Worm (Caenorhabditis elegans) whole organism, midembryonic: ENCODE results near the gene haf-3.

Source experiments
- T22C8.4 ChIP-seq: fragments of 200-800 bp; sonication (Bioruptor generic); IDR thresholded peaks from 2 replicates; pipeline ENCODE4 v1.3.6; 2022; ENCODE audit warnings: missing genetic modification characterization, missing compliant biosample characterization
- cog-1 ChIP-seq: sonication (generic microtip); optimal IDR thresholded peaks from 2 replicates; lab custom pipeline; 2016; ENCODE audit warnings: missing genetic modification characterization, missing compliant biosample characterization
- flt-1 ChIP-seq: fragments of 200-800 bp; sonication (Bioruptor generic); IDR thresholded peaks from 2 replicates; pipeline ENCODE4 v1.3.6; 2022; ENCODE audit warnings: missing genetic modification characterization, missing compliant biosample characterization
- klf-2 ChIP-seq: fragments of 200-800 bp; sonication (Bioruptor generic); conservative IDR thresholded peaks from 2 replicates; pipeline ENCODE4 v1.3.6; 2022; ENCODE audit warnings: missing genetic modification reagents, missing genetic modification characterization, missing compliant biosample characterization
- med-1 ChIP-seq: sonication (generic microtip); optimal IDR thresholded peaks from 2 replicates; lab custom pipeline; 2017; ENCODE audit warnings: missing genetic modification characterization, mild to moderate bottlenecking, missing compliant biosample characterization, antibody characterized with exemption, missing genetic modification reagents; ENCODE audit not compliant: insufficient read depth
- ref-1 ChIP-seq: fragments of 200-800 bp; sonication (Bioruptor generic); conservative IDR thresholded peaks from 2 replicates; pipeline ENCODE4 v1.3.6; 2022; ENCODE audit warnings: missing genetic modification reagents, missing genetic modification characterization, missing compliant biosample characterization
- tab-1 ChIP-seq: fragments of 200-800 bp; sonication (Bioruptor generic); IDR thresholded peaks from 2 replicates; pipeline ENCODE4 v1.3.6; 2022; ENCODE audit warnings: missing genetic modification characterization, missing compliant biosample characterization
- ztf-23 ChIP-seq: fragments of 200-800 bp; sonication (Bioruptor generic); IDR thresholded peaks from 2 replicates; pipeline ENCODE4 v1.3.6; 2022; ENCODE audit warnings: missing genetic modification reagents, missing genetic modification characterization, missing compliant biosample characterization
- ztf-29 ChIP-seq: fragments of 200-800 bp; sonication (Bioruptor generic); IDR thresholded peaks from 2 replicates; pipeline ENCODE4 v1.3.6; 2022; ENCODE audit warnings: missing genetic modification reagents, missing genetic modification characterization, missing compliant biosample characterization

Gene haf-3

DNA sequence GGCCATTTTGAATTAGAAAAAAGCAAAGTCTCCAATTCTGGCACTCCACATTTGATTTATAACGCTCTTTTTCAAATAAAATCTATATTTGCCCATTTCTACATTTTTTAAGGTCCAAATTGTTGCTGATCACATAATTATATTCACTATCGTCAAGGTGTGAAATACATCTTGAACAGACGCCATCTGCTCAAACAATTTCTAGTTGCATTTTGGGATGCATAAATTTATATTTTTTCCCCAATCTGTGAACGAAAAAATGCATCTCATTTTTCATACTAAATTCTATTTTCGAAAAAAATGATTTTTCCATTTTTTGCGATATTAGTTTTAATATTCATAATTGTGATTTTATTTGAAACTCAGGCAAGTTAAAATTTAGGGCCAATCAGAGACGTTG lies 27.3 kb upstream of the haf-3 start, which contains the start of gene T26E4.7:
TSS of gene T26E4.7 (plus strand) at position 301 of the 400 bp plus-strand sequence.
- no peak for TF ChIP-seq flt-1 (GFP tag; lab: Robert Waterston, UW)
- TF ChIP-seq ztf-29 (GFP tag; lab: Robert Waterston, UW), result no peak
- no peak for TF ChIP-seq cog-1
- TF ChIP-seq klf-2 (GFP tag; lab: Robert Waterston, UW), result no peak
- no peak for TF ChIP-seq ref-1 (GFP tag; lab: Robert Waterston, UW)
- TF ChIP-seq tab-1 (GFP tag; lab: Robert Waterston, UW), result no peak
- TF ChIP-seq T22C8.4 (GFP tag; lab: Robert Waterston, UW), result no peak
- TF ChIP-seq med-1, result no peak
- no peak for TF ChIP-seq ztf-23

DNA sequence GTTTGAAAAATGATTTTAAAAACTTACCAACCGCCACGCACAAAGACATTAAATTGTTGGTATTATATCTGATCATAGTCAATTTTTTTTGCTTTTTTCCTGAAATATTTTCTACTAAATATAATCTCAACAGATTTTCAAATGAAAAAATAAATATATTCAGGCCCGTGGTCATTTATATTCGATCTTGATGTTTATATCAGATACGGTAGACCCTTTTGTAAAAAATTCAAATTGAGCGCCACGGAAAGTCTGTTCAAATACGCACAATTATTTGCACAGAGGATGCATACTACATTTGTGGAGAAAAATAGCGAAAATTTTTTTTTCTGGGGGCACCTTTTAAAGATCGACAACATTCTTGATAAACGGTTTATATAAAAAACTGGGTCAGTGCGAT lies 26.4 kb upstream of the haf-3 start, which contains the start of gene T26E4.4:
TSS of gene T26E4.4 (minus strand) at position 101 of the 400 bp plus-strand sequence.
- TF ChIP-seq flt-1 (GFP tag; lab: Robert Waterston, UW), result no peak
- TF ChIP-seq ref-1 (GFP tag; lab: Robert Waterston, UW), result no peak
- TF ChIP-seq T22C8.4 (GFP tag; lab: Robert Waterston, UW), result no peak
- no peak for TF ChIP-seq klf-2 (GFP tag; lab: Robert Waterston, UW)
- no peak for TF ChIP-seq tab-1 (GFP tag; lab: Robert Waterston, UW)
- no peak for TF ChIP-seq med-1
- no peak for TF ChIP-seq cog-1
- TF ChIP-seq ztf-23, result no peak
- TF ChIP-seq ztf-29 (GFP tag; lab: Robert Waterston, UW), result no peak

DNA sequence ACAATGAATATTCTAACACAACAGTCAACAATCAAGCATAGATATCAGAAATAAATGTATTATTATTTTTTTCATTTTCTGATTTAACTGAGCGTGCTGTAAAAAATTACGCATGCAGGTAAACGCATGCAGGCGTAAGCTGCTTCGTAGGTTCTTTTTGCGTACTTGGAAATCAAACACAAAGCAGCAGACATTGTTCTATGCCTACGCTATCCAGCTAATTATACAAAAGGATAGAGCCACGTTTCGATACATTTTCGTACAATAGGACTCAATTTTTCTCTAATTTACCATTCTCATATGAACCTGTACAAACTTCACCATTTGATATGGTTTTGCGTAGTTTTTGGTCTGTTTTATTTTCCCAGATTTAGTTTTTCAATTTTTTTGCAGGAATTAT lies 16.5 kb upstream of the haf-3 start, which contains the start of gene T26E4.3:
TSS of gene T26E4.3 (plus strand) at position 301 of the 400 bp plus-strand sequence.
- no peak for TF ChIP-seq cog-1
- TF ChIP-seq flt-1 (GFP tag; lab: Robert Waterston, UW), result no peak
- TF ChIP-seq ztf-23, result no peak
- TF ChIP-seq klf-2 (GFP tag; lab: Robert Waterston, UW), result no peak
- no peak for TF ChIP-seq ref-1 (GFP tag; lab: Robert Waterston, UW)
- no peak for TF ChIP-seq T22C8.4 (GFP tag; lab: Robert Waterston, UW)
- TF ChIP-seq ztf-29 (GFP tag; lab: Robert Waterston, UW), result no peak
- no peak for TF ChIP-seq med-1
- no peak for TF ChIP-seq tab-1 (GFP tag; lab: Robert Waterston, UW)

DNA sequence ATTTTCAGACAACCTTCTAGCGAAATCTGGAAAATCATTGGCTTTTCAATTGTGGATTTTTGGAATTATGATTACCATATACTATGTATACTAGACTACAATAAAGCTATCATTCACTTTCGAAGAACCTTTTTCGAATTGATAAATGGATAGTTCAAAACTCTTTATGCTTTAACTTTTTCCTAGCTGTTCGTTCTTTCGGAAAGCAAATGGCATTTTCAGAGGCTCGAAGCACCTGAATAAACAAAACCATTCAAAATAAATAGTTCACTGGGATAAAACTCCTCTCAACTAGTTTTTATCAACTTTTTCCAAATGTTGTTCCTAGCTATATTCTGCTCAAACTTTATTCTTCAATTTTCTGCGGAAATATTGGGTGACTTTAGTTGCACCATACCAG lies 15.1 kb upstream of the haf-3 start, which contains the start of gene T26E4.2:
TSS of gene T26E4.2 (plus strand) at position 301 of the 400 bp plus-strand sequence.
- TF ChIP-seq ztf-29 (GFP tag; lab: Robert Waterston, UW), result no peak
- no peak for TF ChIP-seq cog-1
- TF ChIP-seq tab-1 (GFP tag; lab: Robert Waterston, UW), result no peak
- no peak for TF ChIP-seq ref-1 (GFP tag; lab: Robert Waterston, UW)
- no peak for TF ChIP-seq T22C8.4 (GFP tag; lab: Robert Waterston, UW)
- TF ChIP-seq klf-2 (GFP tag; lab: Robert Waterston, UW), result no peak
- no peak for TF ChIP-seq ztf-23
- TF ChIP-seq med-1, result no peak

DNA sequence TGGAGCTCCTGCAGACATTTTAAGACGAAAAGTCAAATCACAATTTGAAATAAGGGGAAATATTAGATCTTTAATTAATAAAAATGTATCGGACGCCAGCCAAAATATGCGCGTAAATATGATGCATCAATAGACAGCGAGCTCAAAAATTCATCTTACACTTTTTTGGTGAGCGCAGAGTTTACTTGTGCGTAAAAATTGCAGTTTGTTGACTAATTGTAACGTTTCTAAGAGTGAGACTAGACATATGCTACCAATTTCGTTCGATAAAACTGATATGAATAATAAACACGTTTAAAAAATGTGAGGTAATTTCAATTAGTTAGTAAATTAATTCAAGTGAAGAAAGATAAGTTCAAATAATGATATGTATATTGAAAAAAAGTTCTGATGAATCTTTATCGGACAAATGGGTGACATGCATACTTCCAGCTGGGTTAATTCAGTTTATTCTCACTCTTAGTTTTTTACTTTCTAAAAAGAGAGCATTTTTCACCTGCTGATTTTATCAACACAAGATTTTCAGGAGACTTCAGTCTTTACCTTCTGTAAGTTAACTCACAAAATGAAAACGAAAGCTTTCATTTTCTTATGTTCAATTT lies 13.3 kb upstream of the haf-3 start, which contains the start of the genes nhr-285 and irld-52:
TSS of gene nhr-285 (minus strand) at position 101 of the 602 bp plus-strand sequence.
TSS of gene irld-52 (plus strand) at position 552 of the 602 bp plus-strand sequence.
- TF ChIP-seq T22C8.4 (GFP tag; lab: Robert Waterston, UW) (no peak), klf-2 (GFP tag; lab: Robert Waterston, UW) (no peak), ref-1 (GFP tag; lab: Robert Waterston, UW) (no peak), flt-1 (GFP tag; lab: Robert Waterston, UW) (no peak), ztf-29 (GFP tag; lab: Robert Waterston, UW) (no peak)

DNA sequence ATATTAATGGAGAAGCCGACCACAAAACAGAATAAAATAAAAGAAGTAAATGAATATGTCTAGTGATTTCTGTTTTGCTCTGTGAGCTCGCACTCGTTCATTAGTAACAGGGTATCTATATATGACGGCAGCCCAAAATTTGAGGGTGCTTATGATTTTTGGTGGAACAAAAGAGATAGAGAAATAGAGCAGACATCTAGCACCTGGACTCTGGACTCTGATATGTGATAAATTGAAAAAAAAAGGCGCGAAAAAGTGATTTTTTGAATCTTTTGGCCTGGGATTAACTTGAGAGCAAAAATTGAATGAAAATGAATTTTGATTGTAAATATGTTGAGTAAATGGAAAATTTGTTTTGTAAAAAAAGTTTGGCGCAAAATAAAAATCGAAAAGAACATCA lies 10.7 kb upstream of the haf-3 start, which contains the start of gene nhr-283:
TSS of gene nhr-283 (minus strand) at position 101 of the 400 bp plus-strand sequence.
- TF ChIP-seq klf-2 (GFP tag; lab: Robert Waterston, UW) (no peak), ztf-23 (no peak), med-1 (no peak), flt-1 (GFP tag; lab: Robert Waterston, UW) (no peak), ztf-29 (GFP tag; lab: Robert Waterston, UW) (no peak), cog-1 (no peak), ref-1 (GFP tag; lab: Robert Waterston, UW) (no peak), T22C8.4 (GFP tag; lab: Robert Waterston, UW) (no peak), tab-1 (GFP tag; lab: Robert Waterston, UW) (no peak)

DNA sequence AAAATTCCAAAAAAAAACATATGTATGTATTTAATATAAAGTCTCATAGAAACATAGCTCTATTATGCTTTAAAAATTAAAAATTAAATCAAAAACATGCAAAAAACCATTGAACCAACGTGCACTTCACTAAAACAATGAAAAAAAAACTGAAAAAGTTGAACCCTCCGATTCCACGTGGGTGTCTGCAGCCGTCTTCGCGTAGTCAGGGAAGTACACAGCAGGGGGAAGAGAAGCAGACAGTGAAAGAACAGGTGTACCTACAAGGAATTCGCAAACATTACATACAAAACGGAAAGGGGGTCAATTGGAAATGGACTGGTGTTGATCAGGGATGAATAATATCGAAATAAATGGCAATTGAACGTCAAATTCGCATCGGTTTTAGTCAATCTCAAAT lies 8.0 kb upstream of the haf-3 start:
- TF ChIP-seq med-1 (no peak), tab-1 (GFP tag; lab: Robert Waterston, UW) (no peak), ztf-29 (GFP tag; lab: Robert Waterston, UW) (no peak), ztf-23 (no peak), cog-1 (no peak)

DNA sequence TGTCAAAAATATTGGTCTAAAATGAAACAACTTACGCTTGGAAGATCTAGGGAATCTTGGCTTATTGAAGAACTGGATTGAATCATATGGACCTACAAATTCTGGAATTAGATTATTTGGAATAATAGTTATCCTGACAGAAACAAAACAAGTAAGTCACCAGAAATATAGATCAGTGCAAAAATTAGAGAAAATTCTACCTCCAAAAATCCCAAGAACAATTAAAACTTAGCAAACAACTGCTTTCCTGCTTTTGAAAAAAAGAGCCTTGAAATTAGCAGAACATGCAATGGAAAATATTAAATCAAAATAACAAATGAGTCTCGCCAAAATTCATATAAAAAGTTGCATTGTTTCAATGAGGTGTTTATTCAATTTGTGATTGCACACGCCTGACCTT lies 7.2 kb upstream of the haf-3 start, which contains the start of gene nhr-60:
TSS of gene nhr-60 (minus strand) at position 101 of the 400 bp plus-strand sequence.
- TF ChIP-seq cog-1 (no peak), klf-2 (GFP tag; lab: Robert Waterston, UW) (no peak), ztf-29 (GFP tag; lab: Robert Waterston, UW) (no peak), T22C8.4 (GFP tag; lab: Robert Waterston, UW) (no peak), flt-1 (GFP tag; lab: Robert Waterston, UW) (no peak), ref-1 (GFP tag; lab: Robert Waterston, UW) (no peak), med-1 (no peak), ztf-23 (no peak), tab-1 (GFP tag; lab: Robert Waterston, UW) (no peak)

DNA sequence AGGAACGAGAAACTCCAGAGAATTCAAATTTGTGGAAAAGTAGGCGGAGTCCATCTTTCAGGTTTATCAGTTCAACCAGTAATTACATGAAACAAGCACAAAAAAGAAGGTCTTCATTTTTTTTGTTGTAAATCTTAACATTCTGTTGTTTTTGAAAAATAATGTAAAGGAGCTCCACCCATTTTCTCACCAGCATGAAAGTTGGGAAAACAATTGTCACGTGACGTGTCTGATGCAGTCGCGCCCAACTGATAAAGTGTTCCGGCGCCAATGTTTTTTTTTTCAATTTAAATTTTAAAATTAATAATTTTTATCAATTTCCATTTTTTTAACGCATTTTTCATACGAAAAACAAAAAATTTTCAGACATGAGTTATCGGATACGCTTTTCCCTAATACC lies 3.1 kb upstream of the haf-3 start, which contains the start of gene F57A10.4:
TSS of gene F57A10.4 (plus strand) at position 367 of the 400 bp plus-strand sequence.
- TF ChIP-seq ztf-29 (GFP tag; lab: Robert Waterston, UW) (no peak), klf-2 (GFP tag; lab: Robert Waterston, UW) (no peak), ref-1 (GFP tag; lab: Robert Waterston, UW) (no peak), flt-1 (GFP tag; lab: Robert Waterston, UW) (no peak), med-1 (no peak), cog-1 (no peak), ztf-23 (no peak), T22C8.4 (GFP tag; lab: Robert Waterston, UW) (no peak), tab-1 (GFP tag; lab: Robert Waterston, UW) (no peak)
